Fruit fly (Drosophila melanogaster): Measurements from ENCODE around the gene Zasp67.

Gene Zasp67

DNA sequence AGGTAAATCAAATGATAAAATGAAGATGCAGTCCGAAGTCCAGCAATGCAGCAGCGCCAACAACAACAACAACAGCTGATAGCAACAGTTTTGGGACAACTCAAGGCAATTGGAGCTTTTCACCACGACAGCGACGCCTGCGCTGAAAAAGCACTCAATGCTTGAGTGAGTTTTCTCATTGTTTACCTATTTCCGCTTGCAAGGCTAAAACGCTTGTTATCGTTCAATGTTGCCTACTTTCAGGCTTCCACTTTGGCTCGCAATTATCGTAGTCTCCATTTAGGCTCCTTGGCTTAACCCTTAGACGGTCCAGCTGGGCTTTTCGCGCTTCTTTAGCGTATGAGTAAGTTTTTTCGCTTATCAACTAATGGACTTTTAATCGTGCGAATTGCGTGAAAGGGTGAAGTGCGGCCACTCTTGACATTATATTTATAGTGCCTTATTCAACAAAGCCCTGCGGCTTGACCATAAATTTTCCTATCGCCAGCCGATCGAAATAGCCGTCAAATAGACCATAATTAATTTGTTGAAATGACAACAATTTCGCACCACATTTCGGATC is 35.4 kb downstream of the Zasp67 start (continued):
- TF ChIP-seq CG31365 (tag; optimal IDR thresholded peaks at IDR 0.05) (peak; percentile 24), esg (GFP tag; conservative IDR thresholded peaks at IDR 0.05) (no peak), CG9609 (GFP tag; optimal IDR thresholded peaks at IDR 0.05) (no peak), shn (GFP tag; optimal IDR thresholded peaks at IDR 0.05) (no peak), CG3065 (GFP tag; optimal IDR thresholded peaks at IDR 0.05) (no peak), CG11560 (tag; IDR thresholded peaks at IDR 0.05) (no peak), chm (GFP tag; IDR thresholded peaks at IDR 0.05) (no peak; the same call in 1 of the 2 replicates), CG11696 (GFP tag; IDR thresholded peaks at IDR 0.05) (no peak), sc (optimal IDR thresholded peaks at IDR 0.05) (no peak), sc (GFP tag; optimal IDR thresholded peaks at IDR 0.05) (no peak), CG7745 (tag; optimal IDR thresholded peaks at IDR 0.05) (no peak), Atf6 (GFP tag; IDR thresholded peaks at IDR 0.05) (peak; percentile 35; the same call in 1 of the 2 replicates), CG3847 (GFP tag; IDR thresholded peaks at IDR 0.05) (no peak), CG17612 (GFP tag; IDR thresholded peaks at IDR 0.05) (no peak), CG15011 (GFP tag; optimal IDR thresholded peaks at IDR 0.05) (no peak), zen2 (GFP tag; IDR thresholded peaks at IDR 0.05; ENCODE audit: partially characterized antibody) (no peak), CG12236 (GFP tag; optimal IDR thresholded peaks at IDR 0.05) (no peak), CG6272 (GFP tag; IDR thresholded peaks at IDR 0.05) (no peak), CG8388 (GFP tag; optimal IDR thresholded peaks at IDR 0.05) (no peak), NfI (GFP tag; optimal IDR thresholded peaks at IDR 0.05) (peak; percentile 32), CG10654 (GFP tag; optimal IDR thresholded peaks at IDR 0.05) (no peak), Oli (tag; optimal IDR thresholded peaks at IDR 0.05) (no peak), lbe (GFP tag; optimal IDR thresholded peaks at IDR 0.05) (no peak), Dip3 (GFP tag; optimal IDR thresholded peaks at IDR 0.05) (no peak), oc (tag; optimal IDR thresholded peaks at IDR 0.05) (no peak), CG14667 (GFP tag; IDR thresholded peaks at IDR 0.05) (no peak), sisA (GFP tag; IDR thresholded peaks at IDR 0.05) (no peak), CG12659 (GFP tag; optimal IDR thresholded peaks at IDR 0.05) (no peak), Stat92E (GFP tag; optimal IDR thresholded peaks at IDR 0.05) (no peak), MBD-R2 (GFP tag; IDR thresholded peaks at IDR 0.05) (no peak), Doc2 (GFP tag; IDR thresholded peaks at IDR 0.05) (no peak), CG7556 (GFP tag; optimal IDR thresholded peaks at IDR 0.05) (no peak), al (GFP tag; IDR thresholded peaks at IDR 0.05) (no peak), dm (GFP tag; optimal IDR thresholded peaks at IDR 0.05) (no peak), YL-1 (GFP tag; optimal IDR thresholded peaks at IDR 0.05) (no peak), CG13624 (GFP tag; optimal IDR thresholded peaks at IDR 0.05) (peak; percentile 40), p53 (GFP tag; optimal IDR thresholded peaks at IDR 0.05) (no peak), HLH4C (GFP tag; IDR thresholded peaks at IDR 0.05; ENCODE audit: partially characterized antibody) (0 out of 3 replicates have a peak, but pooled peaks have one; percentile 25), Lhr (GFP tag; optimal IDR thresholded peaks at IDR 0.05) (peak; percentile 15), prd (optimal IDR thresholded peaks at IDR 0.05) (no peak), prd (GFP tag; IDR thresholded peaks at IDR 0.05) (no peak), CG33557 (GFP tag; optimal IDR thresholded peaks at IDR 0.05) (no peak), Ada2b (GFP tag; IDR thresholded peaks at IDR 0.05) (no peak), ase (GFP tag; IDR thresholded peaks at IDR 0.05) (no peak), Drgx (GFP tag; IDR thresholded peaks at IDR 0.05) (no peak), jumu (GFP tag; optimal IDR thresholded peaks at IDR 0.05) (no peak), br (optimal IDR thresholded peaks at IDR 0.05) (no peak), CG8924 (tag; optimal IDR thresholded peaks at IDR 0.05) (no peak), kni (GFP tag; optimal IDR thresholded peaks at IDR 0.05) (no peak), E2f2 (GFP tag; IDR thresholded peaks at IDR 0.05) (no peak), Sry-δ (GFP tag; optimal IDR thresholded peaks at IDR 0.05) (no peak), pho (GFP tag; optimal IDR thresholded peaks at IDR 0.05) (peak; percentile 51)

Measured in whole organism, embryonic.